Worm (Caenorhabditis elegans) whole organism, L3 larva: ENCODE data around the gene clec-257.

Source experiments
- R02D3.7 ChIP-seq: fragments of 150-350 bp; optimal IDR thresholded peaks from 2 replicates; lab custom pipeline; 2014; ENCODE audit warnings: missing biosample characterization, missing genetic modification characterization
- ZK546.5 ChIP-seq: sonication (generic microtip); optimal IDR thresholded peaks from 2 replicates; lab custom pipeline; 2017; ENCODE audit warnings: missing biosample characterization, missing genetic modification characterization
- aly-2 ChIP-seq: fragments of 150-350 bp; optimal IDR thresholded peaks from 2 replicates; lab custom pipeline; 2014; ENCODE audit warnings: missing biosample characterization, missing genetic modification characterization
- ama-1 ChIP-seq: fragments of 150-350 bp; optimal IDR thresholded peaks from 2 replicates; lab custom pipeline; 2018
- ceh-16 ChIP-seq: sonication (generic microtip); optimal IDR thresholded peaks from 2 replicates; lab custom pipeline; 2017; ENCODE audit warnings: missing biosample characterization, missing genetic modification characterization
- ceh-9 ChIP-seq: sonication (generic microtip); optimal IDR thresholded peaks from 2 replicates; lab custom pipeline; 2018; ENCODE audit warnings: missing biosample characterization, missing genetic modification characterization
- daf-12 ChIP-seq: fragments of 150-350 bp; optimal IDR thresholded peaks from 2 replicates; lab custom pipeline; 2014; ENCODE audit warnings: missing biosample characterization, missing genetic modification reagents, missing genetic modification characterization
- egl-5 ChIP-seq: fragments of 150-350 bp; optimal IDR thresholded peaks from 2 replicates; lab custom pipeline; 2017; ENCODE audit warnings: missing biosample characterization, missing genetic modification reagents, missing genetic modification characterization, inconsistent platforms
- elt-2 ChIP-seq: sonication (generic microtip); optimal IDR thresholded peaks from 2 replicates; lab custom pipeline; 2016; ENCODE audit warnings: missing genetic modification reagents, mild to moderate bottlenecking, missing genetic modification characterization, missing compliant biosample characterization
- elt-3 ChIP-seq, 3 experiments: fragments of 150-350 bp in 1 of 3; sonication (generic microtip) in 2 of 3; optimal IDR thresholded peaks; 2 replicates in 2 of 3; 4 replicates in 1 of 3; lab custom pipeline; 2014 to 2017; ENCODE audit warnings: missing biosample characterization in 3 of 3, missing genetic modification characterization in 3 of 3
- eor-1 ChIP-seq, 2 experiments: fragments of 150-350 bp; optimal IDR thresholded peaks; 2 replicates each; lab custom pipeline; 2014 to 2018; ENCODE audit warnings: missing biosample characterization in 2 of 2, missing genetic modification characterization in 2 of 2
- fkh-10 ChIP-seq: sonication (generic microtip); optimal IDR thresholded peaks from 2 replicates; lab custom pipeline; 2017; ENCODE audit warnings: missing biosample characterization, missing genetic modification reagents, missing genetic modification characterization
- fkh-2 ChIP-seq: fragments of 150-350 bp; optimal IDR thresholded peaks from 2 replicates; lab custom pipeline; 2014; ENCODE audit warnings: missing biosample characterization, missing genetic modification reagents, missing genetic modification characterization
- hmg-11 ChIP-seq: sonication (generic microtip); optimal IDR thresholded peaks from 2 replicates; lab custom pipeline; 2016; ENCODE audit warnings: missing genetic modification characterization, missing compliant biosample characterization
- jun-1 ChIP-seq: fragments of 150-350 bp; optimal IDR thresholded peaks from 2 replicates; lab custom pipeline; 2014; ENCODE audit warnings: missing biosample characterization, missing genetic modification reagents, missing genetic modification characterization
- lin-15B ChIP-seq: fragments of 150-350 bp; optimal IDR thresholded peaks from 2 replicates; lab custom pipeline; 2014; ENCODE audit warnings: missing biosample characterization, missing genetic modification characterization
- lin-39 ChIP-seq: fragments of 150-350 bp; optimal IDR thresholded peaks from 2 replicates; lab custom pipeline; 2018; ENCODE audit warnings: missing biosample characterization, missing genetic modification reagents, missing genetic modification characterization
- mml-1 ChIP-seq: fragments of 150-350 bp; sonication (generic microtip); optimal IDR thresholded peaks from 3 replicates; lab custom pipeline; 2014; ENCODE audit warnings: missing biosample characterization, missing genetic modification characterization
- nfya-1 ChIP-seq: sonication (generic microtip); optimal IDR thresholded peaks from 2 replicates; lab custom pipeline; 2017; ENCODE audit warnings: missing genetic modification characterization, mild to moderate bottlenecking, missing compliant biosample characterization, antibody characterized with exemption, moderate library complexity; ENCODE audit not compliant: insufficient read depth
- nhr-11 ChIP-seq: fragments of 150-350 bp; optimal IDR thresholded peaks from 2 replicates; lab custom pipeline; 2014; ENCODE audit warnings: missing biosample characterization, missing genetic modification characterization
- nhr-12 ChIP-seq: fragments of 150-350 bp; optimal IDR thresholded peaks from 2 replicates; lab custom pipeline; 2014; ENCODE audit warnings: missing biosample characterization, missing genetic modification characterization
- nhr-237 ChIP-seq: fragments of 150-350 bp; optimal IDR thresholded peaks from 2 replicates; lab custom pipeline; 2014; ENCODE audit warnings: missing biosample characterization, missing genetic modification characterization
- nhr-25 ChIP-seq: sonication (generic microtip); optimal IDR thresholded peaks from 2 replicates; lab custom pipeline; 2017; ENCODE audit warnings: missing biosample characterization, missing genetic modification characterization
- nhr-28 ChIP-seq: fragments of 150-350 bp; optimal IDR thresholded peaks from 2 replicates; lab custom pipeline; 2014; ENCODE audit warnings: missing biosample characterization, missing genetic modification characterization
- nhr-76 ChIP-seq: fragments of 150-350 bp; sonication (generic microtip); optimal IDR thresholded peaks from 5 replicates; lab custom pipeline; 2014; ENCODE audit warnings: missing biosample characterization, missing genetic modification characterization
- nhr-77 ChIP-seq: fragments of 150-350 bp; optimal IDR thresholded peaks from 2 replicates; lab custom pipeline; 2014; ENCODE audit warnings: missing biosample characterization, missing genetic modification characterization
- pha-4 ChIP-seq: fragments of 150-350 bp; optimal IDR thresholded peaks from 2 replicates; lab custom pipeline; 2014; ENCODE audit warnings: missing biosample characterization, missing genetic modification reagents, missing genetic modification characterization
- pqm-1 ChIP-seq: fragments of 150-350 bp; optimal IDR thresholded peaks from 2 replicates; lab custom pipeline; 2017; ENCODE audit warnings: missing biosample characterization, missing genetic modification characterization, inconsistent platforms
- sea-2 ChIP-seq: fragments of 150-350 bp; sonication (generic microtip); optimal IDR thresholded peaks from 4 replicates; lab custom pipeline; 2014; ENCODE audit warnings: missing biosample characterization, missing genetic modification reagents, missing genetic modification characterization
- snpc-4 ChIP-seq: fragments of 150-350 bp; optimal IDR thresholded peaks from 2 replicates; lab custom pipeline; 2014; ENCODE audit warnings: missing biosample characterization, missing genetic modification characterization
- tbx-2 ChIP-seq: sonication (generic microtip); optimal IDR thresholded peaks from 2 replicates; lab custom pipeline; 2016; ENCODE audit warnings: mild to moderate bottlenecking, missing genetic modification characterization, missing compliant biosample characterization
- unc-62 ChIP-seq: fragments of 150-350 bp; sonication (generic microtip); optimal IDR thresholded peaks from 4 replicates; lab custom pipeline; 2014; ENCODE audit warnings: missing biosample characterization, missing genetic modification reagents, missing genetic modification characterization
- zag-1 ChIP-seq: fragments of 150-350 bp; optimal IDR thresholded peaks from 2 replicates; lab custom pipeline; 2014; ENCODE audit warnings: missing biosample characterization, missing genetic modification characterization
- ztf-11 ChIP-seq: fragments of 150-350 bp; optimal IDR thresholded peaks from 2 replicates; lab custom pipeline; 2014; ENCODE audit warnings: missing biosample characterization, missing genetic modification characterization
- ztf-4 ChIP-seq: fragments of 150-350 bp; optimal IDR thresholded peaks from 2 replicates; lab custom pipeline; 2014; ENCODE audit warnings: missing biosample characterization, missing genetic modification characterization

Gene clec-257

ce11 chrV:18790658-18791057, 17.8 kb downstream of the clec-257 start, which contains the start of gene nhr-231:
nhr-231 (plus strand) TSS chrV:18790958.
- TF ChIP-seq pha-4 (tag; lab: Kevin White, UChicago) (peak; percentile 29), unc-62 (GFP tag; lab: Kevin White, UChicago) (no peak)

ce11 chrV:18800811-18801210, 27.9 kb downstream of the clec-257 start, which contains the start of gene nhr-170:
nhr-170 (minus strand) TSS chrV:18800826.
- TF ChIP-seq lin-39 (tag; lab: Kevin White, UChicago) = no peak
- no peak for TF ChIP-seq nhr-237 (tag; lab: Kevin White, UChicago)
- TF ChIP-seq pha-4 (tag; lab: Kevin White, UChicago) = peak; percentile 80
- TF ChIP-seq, all 47 proteins: peak for 1

ce11 chrV:18802077-18802476, 29.2 kb downstream of the clec-257 start, which contains the start of gene C54E10.11:
C54E10.11 (minus strand) TSS chrV:18802177.
- TF ChIP-seq nhr-12 (tag; lab: Kevin White, UChicago) (no peak), mml-1 (tag; lab: Kevin White, UChicago) (no peak), eor-1 (tag; optimal IDR thresholded peaks at IDR 0.05; lab: Kevin White, UChicago) (no peak), ztf-4 (tag; lab: Kevin White, UChicago) (no peak), fkh-2 (tag; lab: Kevin White, UChicago) (no peak), snpc-4 (no peak), nhr-76 (tag; lab: Kevin White, UChicago) (no peak), sea-2 (no peak), ama-1 (lab: Kevin White, UChicago) (no peak), lin-15B (no peak), egl-5 (tag; lab: Kevin White, UChicago) (no peak), fkh-10 (no peak), elt-2 (tag; lab: Kevin White, UChicago) (no peak), nhr-11 (tag; lab: Kevin White, UChicago) (no peak), ztf-11 (no peak), pha-4 (tag; lab: Kevin White, UChicago) (no peak)

ce11 chrV:18803260-18803659, 30.4 kb downstream of the clec-257 start, which contains the start of gene C54E10.10:
C54E10.10 (minus strand) TSS chrV:18803360.
- no peak for TF ChIP-seq fkh-2 (tag; lab: Kevin White, UChicago)
- TF ChIP-seq ceh-16 = no peak
- TF ChIP-seq aly-2 (tag; lab: Kevin White, UChicago) = no peak

- TF ChIP-seq fkh-2 (tag; lab: Kevin White, UChicago) (no peak), tbx-2 (tag; lab: Kevin White, UChicago) (no peak), nhr-25 (no peak)
Observed at ce11 chrV:18806409-18806808, 33.5 kb downstream of the clec-257 start, which contains the start of gene sri-10. sri-10 (minus strand) TSS chrV:18806509.

ce11 chrV:18808621-18809020, 35.8 kb downstream of the clec-257 start, which contains the start of gene C54E10.6:
C54E10.6 (minus strand) TSS chrV:18808729.
- no peak for TF ChIP-seq elt-3 (tag; optimal IDR thresholded peaks at IDR 0.05; lab: Kevin White, UChicago)
- no peak for TF ChIP-seq jun-1 (tag; lab: Kevin White, UChicago)
- no peak for TF ChIP-seq nhr-28
- no peak for TF ChIP-seq ZK546.5 (tag; lab: Kevin White, UChicago)
- no peak for TF ChIP-seq nhr-77 (tag; lab: Kevin White, UChicago)
- no peak for TF ChIP-seq R02D3.7 (tag; lab: Kevin White, UChicago)
- TF ChIP-seq zag-1 (tag; lab: Kevin White, UChicago) = no peak
- peak; percentile 68 for TF ChIP-seq lin-39 (tag; lab: Kevin White, UChicago)
- TF ChIP-seq pha-4 (tag; lab: Kevin White, UChicago) = no peak
- no peak for TF ChIP-seq daf-12 (tag; lab: Kevin White, UChicago)
- no peak for TF ChIP-seq pqm-1 (tag; lab: Kevin White, UChicago)
- TF ChIP-seq nfya-1 (tag; lab: Kevin White, UChicago) = peak; percentile 33
- peak; percentile 20 for TF ChIP-seq hmg-11 (tag; lab: Kevin White, UChicago)
- TF ChIP-seq ceh-9 (tag; lab: Kevin White, UChicago) = no peak
- no peak for TF ChIP-seq aly-2 (tag; lab: Kevin White, UChicago)
